Fruit fly (Drosophila melanogaster) whole organism, pupa: Measurements from ENCODE around the gene CG32945.

Experiments
- CG14655 ChIP-seq: fragments of 200-800 bp; sonication (Bioruptor generic); optimal IDR thresholded peaks from 3 replicates; lab custom pipeline; 2017; ENCODE audit warnings: mild to moderate bottlenecking, missing biosample characterization, missing genetic modification reagents, missing genetic modification characterization
- CG32121 ChIP-seq: fragments of 200-800 bp; sonication (Bioruptor generic); IDR thresholded peaks from 2 replicates; pipeline ENCODE4 v1.3.6; 2022; ENCODE audit warnings: missing biosample characterization, missing genetic modification characterization
- EcR ChIP-seq: fragments of 200-800 bp; sonication (Bioruptor generic); optimal IDR thresholded peaks from 3 replicates; lab custom pipeline; 2019; ENCODE audit warnings: missing biosample characterization, missing genetic modification characterization, mild to moderate bottlenecking, moderate library complexity, missing genetic modification reagents
- Ets98B ChIP-seq: fragments of 200-800 bp; sonication (Bioruptor generic); IDR thresholded peaks from 2 replicates; pipeline ENCODE4 v1.3.6; 2022; ENCODE audit warnings: missing biosample characterization, missing genetic modification characterization
- Pif1B ChIP-seq: fragments of 200-800 bp; sonication (Bioruptor generic); optimal IDR thresholded peaks from 3 replicates; lab custom pipeline; 2016; ENCODE audit warnings: missing biosample characterization, missing genetic modification characterization
- gl ChIP-seq: fragments of 200-800 bp; sonication (Bioruptor generic); optimal IDR thresholded peaks from 2 replicates; lab custom pipeline; 2018; ENCODE audit warnings: missing biosample characterization, mild to moderate bottlenecking, missing genetic modification characterization

dm6 chr3R:4599624-4600023 is 21.2 kb upstream of the CG32945 start:
- no peak for TF ChIP-seq CG32121 (GFP tag; lab: Robert Waterston, UW)
- TF ChIP-seq Pif1B (GFP tag; lab: Kevin White, UChicago): no peak
- no peak for TF ChIP-seq EcR
- no peak for TF ChIP-seq gl (tag; lab: Kevin White, UChicago)
- no peak for TF ChIP-seq Ets98B (GFP tag; lab: Robert Waterston, UW)
- TF ChIP-seq CG14655 (GFP tag; lab: Kevin White, UChicago): no peak
